Worm (Caenorhabditis elegans) whole organism, L3 larva: ENCODE results near the gene cdka-1.

ENCODE experiments used
- R02D3.7 ChIP-seq: fragments of 150-350 bp; optimal IDR thresholded peaks from 2 replicates; lab custom pipeline; 2014; ENCODE audit warnings: missing biosample characterization, missing genetic modification characterization
- aly-2 ChIP-seq: fragments of 150-350 bp; optimal IDR thresholded peaks from 2 replicates; lab custom pipeline; 2014; ENCODE audit warnings: missing biosample characterization, missing genetic modification characterization
- ama-1 ChIP-seq: fragments of 150-350 bp; optimal IDR thresholded peaks from 2 replicates; lab custom pipeline; 2018
- ceh-16 ChIP-seq: sonication (generic microtip); optimal IDR thresholded peaks from 2 replicates; lab custom pipeline; 2017; ENCODE audit warnings: missing biosample characterization, missing genetic modification characterization
- ceh-28 ChIP-seq: fragments of 150-350 bp; optimal IDR thresholded peaks from 2 replicates; lab custom pipeline; 2014; ENCODE audit warnings: missing biosample characterization, missing genetic modification reagents, missing genetic modification characterization
- ceh-82 ChIP-seq: fragments of 150-350 bp; optimal IDR thresholded peaks from 2 replicates; lab custom pipeline; 2014; ENCODE audit warnings: missing biosample characterization, missing genetic modification characterization
- ceh-9 ChIP-seq: sonication (generic microtip); optimal IDR thresholded peaks from 2 replicates; lab custom pipeline; 2018; ENCODE audit warnings: missing biosample characterization, missing genetic modification characterization
- daf-12 ChIP-seq: fragments of 150-350 bp; optimal IDR thresholded peaks from 2 replicates; lab custom pipeline; 2014; ENCODE audit warnings: missing biosample characterization, missing genetic modification reagents, missing genetic modification characterization
- egl-27 ChIP-seq: sonication (generic microtip); optimal IDR thresholded peaks from 4 replicates; lab custom pipeline; 2017; ENCODE audit warnings: missing biosample characterization, missing genetic modification reagents, missing genetic modification characterization
- egl-5 ChIP-seq: fragments of 150-350 bp; optimal IDR thresholded peaks from 2 replicates; lab custom pipeline; 2017; ENCODE audit warnings: missing biosample characterization, missing genetic modification reagents, missing genetic modification characterization, inconsistent platforms
- elt-1 ChIP-seq: fragments of 150-350 bp; optimal IDR thresholded peaks from 2 replicates; lab custom pipeline; 2014; ENCODE audit warnings: missing biosample characterization, missing genetic modification characterization
- elt-2 ChIP-seq: sonication (generic microtip); optimal IDR thresholded peaks from 2 replicates; lab custom pipeline; 2016; ENCODE audit warnings: missing genetic modification reagents, mild to moderate bottlenecking, missing genetic modification characterization, missing compliant biosample characterization
- elt-3 ChIP-seq, 3 experiments: fragments of 150-350 bp in 1 of 3; sonication (generic microtip) in 2 of 3; optimal IDR thresholded peaks; 2 replicates in 2 of 3; 4 replicates in 1 of 3; lab custom pipeline; 2014 to 2017; ENCODE audit warnings: missing biosample characterization in 3 of 3, missing genetic modification characterization in 3 of 3
- eor-1 ChIP-seq, 2 experiments: fragments of 150-350 bp; optimal IDR thresholded peaks; 2 replicates each; lab custom pipeline; 2014 to 2018; ENCODE audit warnings: missing biosample characterization in 2 of 2, missing genetic modification characterization in 2 of 2
- fkh-10 ChIP-seq: sonication (generic microtip); optimal IDR thresholded peaks from 2 replicates; lab custom pipeline; 2017; ENCODE audit warnings: missing biosample characterization, missing genetic modification reagents, missing genetic modification characterization
- fkh-2 ChIP-seq: fragments of 150-350 bp; optimal IDR thresholded peaks from 2 replicates; lab custom pipeline; 2014; ENCODE audit warnings: missing biosample characterization, missing genetic modification reagents, missing genetic modification characterization
- fos-1 ChIP-seq: fragments of 150-350 bp; optimal IDR thresholded peaks from 2 replicates; lab custom pipeline; 2014; ENCODE audit warnings: missing biosample characterization, missing genetic modification characterization
- hmg-11 ChIP-seq: sonication (generic microtip); optimal IDR thresholded peaks from 2 replicates; lab custom pipeline; 2016; ENCODE audit warnings: missing genetic modification characterization, missing compliant biosample characterization
- jun-1 ChIP-seq: fragments of 150-350 bp; optimal IDR thresholded peaks from 2 replicates; lab custom pipeline; 2014; ENCODE audit warnings: missing biosample characterization, missing genetic modification reagents, missing genetic modification characterization
- lin-15B ChIP-seq: fragments of 150-350 bp; optimal IDR thresholded peaks from 2 replicates; lab custom pipeline; 2014; ENCODE audit warnings: missing biosample characterization, missing genetic modification characterization
- lin-39 ChIP-seq: fragments of 150-350 bp; optimal IDR thresholded peaks from 2 replicates; lab custom pipeline; 2018; ENCODE audit warnings: missing biosample characterization, missing genetic modification reagents, missing genetic modification characterization
- lsy-12 ChIP-seq: sonication (generic microtip); optimal IDR thresholded peaks from 2 replicates; lab custom pipeline; 2016; ENCODE audit warnings: mild to moderate bottlenecking, missing genetic modification characterization, missing compliant biosample characterization
- mdl-1 ChIP-seq: fragments of 150-350 bp; optimal IDR thresholded peaks from 2 replicates; lab custom pipeline; 2014; ENCODE audit warnings: missing biosample characterization, missing genetic modification characterization
- mml-1 ChIP-seq: fragments of 150-350 bp; sonication (generic microtip); optimal IDR thresholded peaks from 3 replicates; lab custom pipeline; 2014; ENCODE audit warnings: missing biosample characterization, missing genetic modification characterization
- nfya-1 ChIP-seq: sonication (generic microtip); optimal IDR thresholded peaks from 2 replicates; lab custom pipeline; 2017; ENCODE audit warnings: missing genetic modification characterization, mild to moderate bottlenecking, missing compliant biosample characterization, antibody characterized with exemption, moderate library complexity; ENCODE audit not compliant: insufficient read depth
- nhr-11 ChIP-seq: fragments of 150-350 bp; optimal IDR thresholded peaks from 2 replicates; lab custom pipeline; 2014; ENCODE audit warnings: missing biosample characterization, missing genetic modification characterization
- nhr-12 ChIP-seq: fragments of 150-350 bp; optimal IDR thresholded peaks from 2 replicates; lab custom pipeline; 2014; ENCODE audit warnings: missing biosample characterization, missing genetic modification characterization
- nhr-23 ChIP-seq: fragments of 150-350 bp; optimal IDR thresholded peaks from 2 replicates; lab custom pipeline; 2014; ENCODE audit warnings: missing biosample characterization, missing genetic modification reagents, missing genetic modification characterization
- nhr-237 ChIP-seq: fragments of 150-350 bp; optimal IDR thresholded peaks from 2 replicates; lab custom pipeline; 2014; ENCODE audit warnings: missing biosample characterization, missing genetic modification characterization
- nhr-25 ChIP-seq: sonication (generic microtip); optimal IDR thresholded peaks from 2 replicates; lab custom pipeline; 2017; ENCODE audit warnings: missing biosample characterization, missing genetic modification characterization
- nhr-28 ChIP-seq: fragments of 150-350 bp; optimal IDR thresholded peaks from 2 replicates; lab custom pipeline; 2014; ENCODE audit warnings: missing biosample characterization, missing genetic modification characterization
- nhr-43 ChIP-seq: sonication (generic microtip); optimal IDR thresholded peaks from 2 replicates; lab custom pipeline; 2016; ENCODE audit warnings: mild to moderate bottlenecking, missing genetic modification characterization, missing compliant biosample characterization; ENCODE audit not compliant: poor library complexity, severe bottlenecking
- nhr-76 ChIP-seq: fragments of 150-350 bp; sonication (generic microtip); optimal IDR thresholded peaks from 5 replicates; lab custom pipeline; 2014; ENCODE audit warnings: missing biosample characterization, missing genetic modification characterization
- nhr-77 ChIP-seq: fragments of 150-350 bp; optimal IDR thresholded peaks from 2 replicates; lab custom pipeline; 2014; ENCODE audit warnings: missing biosample characterization, missing genetic modification characterization
- pha-4 ChIP-seq: fragments of 150-350 bp; optimal IDR thresholded peaks from 2 replicates; lab custom pipeline; 2014; ENCODE audit warnings: missing biosample characterization, missing genetic modification reagents, missing genetic modification characterization
- pqm-1 ChIP-seq: fragments of 150-350 bp; optimal IDR thresholded peaks from 2 replicates; lab custom pipeline; 2017; ENCODE audit warnings: missing biosample characterization, missing genetic modification characterization, inconsistent platforms
- sea-2 ChIP-seq: fragments of 150-350 bp; sonication (generic microtip); optimal IDR thresholded peaks from 4 replicates; lab custom pipeline; 2014; ENCODE audit warnings: missing biosample characterization, missing genetic modification reagents, missing genetic modification characterization
- skn-1 ChIP-seq: fragments of 150-350 bp; optimal IDR thresholded peaks from 2 replicates; lab custom pipeline; 2014; ENCODE audit warnings: missing biosample characterization, missing genetic modification characterization
- snpc-4 ChIP-seq: fragments of 150-350 bp; optimal IDR thresholded peaks from 2 replicates; lab custom pipeline; 2014; ENCODE audit warnings: missing biosample characterization, missing genetic modification characterization
- tbx-2 ChIP-seq: sonication (generic microtip); optimal IDR thresholded peaks from 2 replicates; lab custom pipeline; 2016; ENCODE audit warnings: mild to moderate bottlenecking, missing genetic modification characterization, missing compliant biosample characterization
- unc-39 ChIP-seq: sonication (generic microtip); optimal IDR thresholded peaks from 4 replicates; lab custom pipeline; 2017; ENCODE audit warnings: missing biosample characterization, missing genetic modification characterization
- unc-62 ChIP-seq: fragments of 150-350 bp; sonication (generic microtip); optimal IDR thresholded peaks from 4 replicates; lab custom pipeline; 2014; ENCODE audit warnings: missing biosample characterization, missing genetic modification reagents, missing genetic modification characterization
- zag-1 ChIP-seq: fragments of 150-350 bp; optimal IDR thresholded peaks from 2 replicates; lab custom pipeline; 2014; ENCODE audit warnings: missing biosample characterization, missing genetic modification characterization
- ztf-11 ChIP-seq: fragments of 150-350 bp; optimal IDR thresholded peaks from 2 replicates; lab custom pipeline; 2014; ENCODE audit warnings: missing biosample characterization, missing genetic modification characterization
- ztf-4 ChIP-seq: fragments of 150-350 bp; optimal IDR thresholded peaks from 2 replicates; lab custom pipeline; 2014; ENCODE audit warnings: missing biosample characterization, missing genetic modification characterization

Gene cdka-1

ce11 chrIII:4687134-4687533, 28.5 kb downstream of the cdka-1 start:
- TF ChIP-seq ztf-4 (tag; lab: Kevin White, UChicago) (no peak), elt-3 (tag; optimal IDR thresholded peaks at IDR 0.05; lab: Kevin White, UChicago) (no peak), lin-39 (tag; lab: Kevin White, UChicago) (no peak), nhr-76 (no peak), nfya-1 (tag; lab: Kevin White, UChicago) (no peak), eor-1 (tag; optimal IDR thresholded peaks at IDR 0.05; lab: Kevin White, UChicago) (no peak), aly-2 (tag; lab: Kevin White, UChicago) (no peak), pqm-1 (tag; lab: Kevin White, UChicago) (no peak), nhr-12 (tag; lab: Kevin White, UChicago) (no peak)

ce11 chrIII:4688356-4688755, 29.8 kb downstream of the cdka-1 start, which contains the start of gene tag-243:
tag-243 (minus strand) TSS chrIII:4688456.
- TF ChIP-seq ama-1 (lab: Kevin White, UChicago) (no peak), pha-4 (tag; lab: Kevin White, UChicago) (peak; percentile 19), aly-2 (tag; lab: Kevin White, UChicago) (no peak), skn-1 (no peak), elt-2 (tag; lab: Kevin White, UChicago) (no peak), unc-39 (no peak), daf-12 (tag; lab: Kevin White, UChicago) (no peak), ceh-28 (no peak), nhr-77 (tag; lab: Kevin White, UChicago) (no peak)

ce11 chrIII:4688965-4689364, 30.4 kb downstream of the cdka-1 start, which contains the start of gene ppat-1:
ppat-1 (plus strand) TSS chrIII:4689280.
- TF ChIP-seq nhr-76 (no peak), mml-1 (tag; lab: Kevin White, UChicago) (no peak), hmg-11 (no peak), ama-1 (lab: Kevin White, UChicago) (no peak), elt-2 (tag; lab: Kevin White, UChicago) (peak; percentile 41)

- TF ChIP-seq ceh-16 (tag; lab: Kevin White, UChicago) (no peak), ztf-11 (tag; lab: Kevin White, UChicago) (no peak), lin-15B (tag; lab: Kevin White, UChicago) (peak; percentile 28), nhr-23 (no peak), pha-4 (tag; lab: Kevin White, UChicago) (peak; percentile 81), nhr-43 (peak; percentile 90), eor-1 (tag; optimal IDR thresholded peaks at IDR 0.05; lab: Kevin White, UChicago) (no peak), zag-1 (no peak), nhr-77 (tag; lab: Kevin White, UChicago) (no peak), tbx-2 (tag; lab: Kevin White, UChicago) (peak; percentile 57), fos-1 (tag; lab: Kevin White, UChicago) (no peak), sea-2 (GFP tag; lab: Kevin White, UChicago) (no peak), nhr-28 (no peak), nhr-237 (no peak), ceh-28 (no peak), egl-27 (tag; lab: Kevin White, UChicago) (peak; percentile 60), ceh-9 (tag; lab: Kevin White, UChicago) (no peak), jun-1 (peak; percentile 56), snpc-4 (no peak), nhr-25 (peak; percentile 66), fkh-2 (no peak), mml-1 (tag; lab: Kevin White, UChicago) (no peak), nfya-1 (tag; lab: Kevin White, UChicago) (peak; percentile 73), lin-39 (tag; lab: Kevin White, UChicago) (peak; percentile 89), egl-5 (tag; lab: Kevin White, UChicago) (peak; percentile 29), unc-62 (no peak), ceh-82 (tag; lab: Kevin White, UChicago) (no peak), elt-1 (no peak), mdl-1 (tag; lab: Kevin White, UChicago) (peak; percentile 26), unc-39 (no peak), R02D3.7 (tag; lab: Kevin White, UChicago) (no peak), aly-2 (tag; lab: Kevin White, UChicago) (no peak), nhr-76 (peak; percentile 20), lsy-12 (tag; lab: Kevin White, UChicago) (peak; percentile 43), skn-1 (peak; percentile 79), daf-12 (tag; lab: Kevin White, UChicago) (no peak), ztf-4 (tag; lab: Kevin White, UChicago) (peak; percentile 40), elt-2 (tag; lab: Kevin White, UChicago) (peak; percentile 52), ama-1 (lab: Kevin White, UChicago) (peak; percentile 42), fkh-10 (no peak), elt-3 (tag; optimal IDR thresholded peaks at IDR 0.05; lab: Kevin White, UChicago) (peak in 1 of 3 experiments; percentile 65), hmg-11 (no peak), nhr-11 (no peak), pqm-1 (tag; lab: Kevin White, UChicago) (peak; percentile 38)
Measured at ce11 chrIII:4689595-4689994, 31.0 kb downstream of the cdka-1 start.
